Worm (Caenorhabditis elegans): ENCODE data around the gene F56C9.10.

F56C9.10 gene

ce11 chrIII:7310662-7311340 is 24.3 kb downstream of the F56C9.10 start, which contains the start of the genes F56C9.6 and F56C9.3 (continued):
- TF ChIP-seq bed-1 (GFP tag; IDR thresholded peaks at IDR 0.05) = no peak
- TF ChIP-seq madf-3 (GFP tag; IDR thresholded peaks at IDR 0.05) = 0 out of 2 replicates have a peak, but pooled peaks have one; percentile 23
- 0 out of 2 replicates have a peak, but pooled peaks have one; percentile 12 for TF ChIP-seq lin-26 (GFP tag; IDR thresholded peaks at IDR 0.05)
- peak; percentile 79 for TF ChIP-seq F49E8.2 (tag; optimal IDR thresholded peaks at IDR 0.05; ENCODE audit: insufficient read depth)
- no peak for TF ChIP-seq hmg-20 (GFP tag; IDR thresholded peaks at IDR 0.05)
- TF ChIP-seq lir-1 (GFP tag; conservative IDR thresholded peaks at IDR 0.05) = no peak
- TF ChIP-seq madf-6 (GFP tag; IDR thresholded peaks at IDR 0.05) = peak; percentile 91
- peak; percentile 66 for TF ChIP-seq madf-8 (GFP tag; conservative IDR thresholded peaks at IDR 0.05)
- peak; percentile 79 for TF ChIP-seq D2030.7 (GFP tag; IDR thresholded peaks at IDR 0.05)

ce11 chrIII:7308600-7309109 is 26.5 kb downstream of the F56C9.10 start, which contains the start of gene acbp-4:
Gene acbp-4, minus strand, starts transcription at chrIII:7309109.
- TF ChIP-seq dox-1 (GFP tag; IDR thresholded peaks at IDR 0.05) (no peak), ztf-28 (GFP tag; IDR thresholded peaks at IDR 0.05) (no peak), him-1 (tag; optimal IDR thresholded peaks at IDR 0.05) (peak; percentile 97), xnd-1 (tag; optimal IDR thresholded peaks at IDR 0.05) (no peak), mes-4 (tag; optimal IDR thresholded peaks at IDR 0.05) (no peak), attf-6 (GFP tag; IDR thresholded peaks at IDR 0.05) (0 out of 2 replicates have a peak, but pooled peaks have one; percentile 14), bed-1 (GFP tag; IDR thresholded peaks at IDR 0.05) (no peak), hsf-1 (GFP tag; IDR thresholded peaks at IDR 0.05) (peak; percentile 52; the same call in 1 of the 2 replicates), somi-1 (GFP tag; optimal IDR thresholded peaks at IDR 0.05) (no peak), die-1 (tag; optimal IDR thresholded peaks at IDR 0.05) (no peak), madf-6 (GFP tag; IDR thresholded peaks at IDR 0.05) (peak; percentile 40; the same call in 1 of the 2 replicates), sptf-2 (GFP tag; optimal IDR thresholded peaks at IDR 0.05) (no peak), B0336.3 (GFP tag; IDR thresholded peaks at IDR 0.05) (no peak), lin-26 (GFP tag; IDR thresholded peaks at IDR 0.05) (0 out of 2 replicates have a peak, but pooled peaks have one; percentile 35), nhr-179 (tag; optimal IDR thresholded peaks at IDR 0.05) (no peak), nfya-1 (tag; optimal IDR thresholded peaks at IDR 0.05; ENCODE audit: borderline replicate concordance, insufficient read depth) (no peak), ztf-6 (GFP tag; IDR thresholded peaks at IDR 0.05) (no peak), F52B5.7 (tag; optimal IDR thresholded peaks at IDR 0.05) (peak; percentile 11)

ce11 chrIII:7305649-7305977 is 29.5 kb downstream of the F56C9.10 start:
- TF ChIP-seq rpc-1 (optimal IDR thresholded peaks at IDR 0.05) = no peak
- TF ChIP-seq rpc-1 (tag; optimal IDR thresholded peaks at IDR 0.05) = no peak
- TF ChIP-seq lin-35 (GFP tag; optimal IDR thresholded peaks at IDR 0.05) = no peak
- no peak for TF ChIP-seq athp-1 (tag; optimal IDR thresholded peaks at IDR 0.05)
- TF ChIP-seq ztf-18 (tag; optimal IDR thresholded peaks at IDR 0.05) = no peak

- TF ChIP-seq ZK185.1 (tag; optimal IDR thresholded peaks at IDR 0.05; ENCODE audit: poor library complexity, severe bottlenecking) = no peak
- peak; percentile 14 for TF ChIP-seq lin-40 (tag; optimal IDR thresholded peaks at IDR 0.05)
- no peak for TF ChIP-seq repo-1 (tag; optimal IDR thresholded peaks at IDR 0.05)
- no peak for TF ChIP-seq egl-18 (GFP tag; IDR thresholded peaks at IDR 0.05)
- no peak for TF ChIP-seq F57C9.4 (tag; optimal IDR thresholded peaks at IDR 0.05)
- TF ChIP-seq snpc-1.3 (tag; optimal IDR thresholded peaks at IDR 0.05; ENCODE audit: insufficient read depth) = no peak
- no peak for TF ChIP-seq F10E7.11 (tag; optimal IDR thresholded peaks at IDR 0.05)
- no peak for TF ChIP-seq nhr-179 (tag; optimal IDR thresholded peaks at IDR 0.05)
- no peak for TF ChIP-seq ztf-22 (GFP tag; optimal IDR thresholded peaks at IDR 0.05)
- no peak for TF ChIP-seq bed-1 (GFP tag; IDR thresholded peaks at IDR 0.05)
- TF ChIP-seq ztf-26 (tag; optimal IDR thresholded peaks at IDR 0.05) = peak; percentile 74
- no peak for TF ChIP-seq ccch-3 (GFP tag; optimal IDR thresholded peaks at IDR 0.05)
- TF ChIP-seq F23B12.7 (tag; optimal IDR thresholded peaks at IDR 0.05; ENCODE audit: insufficient read depth) = no peak
- no peak for TF ChIP-seq lsl-1 (GFP tag; optimal IDR thresholded peaks at IDR 0.05)
- TF ChIP-seq F33H1.4 (GFP tag; IDR thresholded peaks at IDR 0.05) = no peak
These were observed 30.0 kb downstream of the F56C9.10 start for ce11 chrIII:7304961-7305648.

Data from whole organism, young adult.